Fruit fly (Drosophila melanogaster) whole organism, wandering third instar larva: Measurements from ENCODE around the gene Akh.

ENCODE experiments used
- usp ChIP-seq: fragments of >200 bp; optimal IDR thresholded peaks from 2 replicates; lab custom pipeline; 2017; ENCODE audit warnings: missing biosample characterization, missing genetic modification characterization
- woc ChIP-seq: sonication (Bioruptor generic); optimal IDR thresholded peaks from 2 replicates; lab custom pipeline; 2016; ENCODE audit warnings: missing biosample characterization, mild to moderate bottlenecking, missing genetic modification characterization

- no peak for TF ChIP-seq woc
- TF ChIP-seq usp, result no peak
These were observed 5.4 kb upstream of the Akh start, which contains the start of gene RfC4 for dm6 chr3L:4135857-4136256.
